Fruit fly (Drosophila melanogaster): Measurements from ENCODE around the gene prt.

DNA sequence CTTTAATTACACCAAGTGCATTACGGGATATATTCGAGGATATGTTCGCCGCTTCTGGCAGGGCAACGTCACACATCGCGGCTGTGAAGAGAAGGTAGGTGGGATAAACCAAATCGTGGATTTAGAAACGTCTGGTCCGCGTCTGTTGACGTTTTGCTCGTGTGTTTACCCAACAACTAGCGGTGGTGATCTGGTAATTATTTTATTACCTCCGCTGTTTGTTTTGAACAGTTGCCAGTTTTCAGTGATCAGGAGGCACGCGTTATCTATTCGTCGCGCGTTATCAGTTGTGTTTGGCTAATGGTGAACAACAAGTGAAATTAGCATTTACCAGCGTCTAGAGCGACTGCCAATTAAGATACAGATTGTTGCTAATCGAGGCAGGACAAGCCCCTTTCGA, 30.2 kb upstream of the prt start:
- no peak for TF ChIP-seq CG8478 (optimal IDR thresholded peaks at IDR 0.05)
- no peak for TF ChIP-seq CTCF (optimal IDR thresholded peaks at IDR 0.05)
